Worm (Caenorhabditis elegans) whole organism, L4/young adult: ENCODE measurements around the gene ZK228.13.

Experiments used
- W03F9.2 ChIP-seq: fragments of 150-350 bp; optimal IDR thresholded peaks from 2 replicates; lab custom pipeline; 2014; ENCODE audit warnings: missing biosample characterization, missing genetic modification characterization
- dao-5 ChIP-seq: sonication (generic microtip); optimal IDR thresholded peaks from 2 replicates; lab custom pipeline; 2016; ENCODE audit warnings: missing genotype, missing genetic modification characterization, moderate library complexity, missing compliant biosample characterization
- him-1 ChIP-seq: sonication (generic microtip); optimal IDR thresholded peaks from 2 replicates; lab custom pipeline; 2016; ENCODE audit warnings: missing genotype, missing genetic modification reagents, missing genetic modification characterization, missing compliant biosample characterization

Gene ZK228.13

ce11 chrV:18468097-18468496 is at the start of gene ZK228.13:
TSS of gene ZK228.13 (minus strand) at chrV:18468197.
- TF ChIP-seq him-1 (tag; lab: Kevin White, UChicago), result no peak

ce11 chrV:18516496-18516895 is 48.5 kb upstream of the ZK228.13 start, which contains the start of gene hmit-1.1:
TSS of gene hmit-1.1 (plus strand) at chrV:18516789.
- no peak for TF ChIP-seq W03F9.2 (tag; lab: Kevin White, UChicago)

- TF ChIP-seq him-1 (tag; lab: Kevin White, UChicago) (no peak), W03F9.2 (tag; lab: Kevin White, UChicago) (no peak), dao-5 (no peak)
Observed at ce11 chrV:18511847-18512246, 43.9 kb upstream of the ZK228.13 start.

ce11 chrV:18508564-18508963 is 40.6 kb upstream of the ZK228.13 start, which contains the start of gene Y51A2D.1:
TSS of gene Y51A2D.1 (plus strand) at chrV:18508864.
- no peak for TF ChIP-seq W03F9.2 (tag; lab: Kevin White, UChicago)

DNA sequence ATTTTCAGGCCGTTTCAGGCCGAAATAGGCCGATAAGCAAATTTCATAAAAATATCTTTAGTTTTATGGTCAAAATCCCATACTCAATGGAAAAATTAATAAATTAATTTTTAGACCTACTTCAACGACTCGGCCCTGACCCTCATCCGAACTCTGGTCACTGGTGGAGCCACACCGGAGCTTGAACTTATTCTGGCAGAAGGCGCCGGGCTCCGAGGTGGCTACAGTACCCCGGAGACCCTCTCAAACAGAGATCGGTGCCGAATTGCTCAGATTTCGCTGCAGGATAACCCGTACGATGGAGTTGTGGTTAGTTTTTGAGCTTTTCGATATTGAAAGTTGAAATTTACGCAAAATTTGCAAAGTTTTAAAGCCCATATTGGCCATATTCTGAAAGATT is 38.8 kb upstream of the ZK228.13 start:
- TF ChIP-seq dao-5, result no peak
- no peak for TF ChIP-seq W03F9.2 (tag; lab: Kevin White, UChicago)
- no peak for TF ChIP-seq him-1 (tag; lab: Kevin White, UChicago)

DNA sequence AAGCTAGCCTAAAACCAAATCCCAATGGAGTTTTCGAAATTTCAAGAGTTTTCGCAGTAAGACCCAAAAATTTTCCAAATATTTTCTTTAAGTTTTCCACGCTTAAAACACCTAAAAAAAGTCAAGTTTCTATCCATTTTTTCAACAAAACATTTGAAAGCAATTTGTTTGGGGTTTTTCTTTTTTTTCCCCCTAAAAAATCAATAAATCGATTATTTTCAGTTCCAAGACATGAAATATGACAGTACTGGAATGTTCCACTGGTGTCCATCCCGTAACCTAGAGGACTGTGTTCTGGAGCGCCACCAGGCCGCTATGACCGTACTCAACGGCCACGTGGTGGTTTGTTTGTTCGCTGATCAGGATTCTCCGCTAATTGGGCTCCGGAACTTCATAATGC is 36.6 kb upstream of the ZK228.13 start:
- TF ChIP-seq W03F9.2 (tag; lab: Kevin White, UChicago), result no peak
- TF ChIP-seq him-1 (tag; lab: Kevin White, UChicago), result no peak
- no peak for TF ChIP-seq dao-5

ce11 chrV:18491961-18492360 is 24.0 kb upstream of the ZK228.13 start, which contains the start of gene slo-1:
TSS of gene slo-1 (plus strand) at chrV:18492261.
- TF ChIP-seq him-1 (tag; lab: Kevin White, UChicago), result no peak
- TF ChIP-seq dao-5, result no peak
- no peak for TF ChIP-seq W03F9.2 (tag; lab: Kevin White, UChicago)

- TF ChIP-seq W03F9.2 (tag; lab: Kevin White, UChicago) (no peak), dao-5 (no peak), him-1 (tag; lab: Kevin White, UChicago) (peak; percentile 81)
Observed at ce11 chrV:18490284-18490832, 22.4 kb upstream of the ZK228.13 start.

- TF ChIP-seq him-1 (tag; lab: Kevin White, UChicago) (no peak), W03F9.2 (tag; lab: Kevin White, UChicago) (no peak), dao-5 (no peak)
Observed at ce11 chrV:18487158-18487557, 19.2 kb upstream of the ZK228.13 start, which contains the start of gene Y51A2D.18. TSS of gene Y51A2D.18 (minus strand) at chrV:18487258.

- no peak for TF ChIP-seq W03F9.2 (tag; lab: Kevin White, UChicago)
- no peak for TF ChIP-seq him-1 (tag; lab: Kevin White, UChicago)
- TF ChIP-seq dao-5, result no peak
Observed at ce11 chrV:18480231-18480630, 12.2 kb upstream of the ZK228.13 start, which contains the start of gene srh-178. TSS of gene srh-178 (minus strand) at chrV:18480331.

ce11 chrV:18476090-18476489 is 8.1 kb upstream of the ZK228.13 start, which contains the start of gene srh-179:
TSS of gene srh-179 (plus strand) at chrV:18476390.
- TF ChIP-seq W03F9.2 (tag; lab: Kevin White, UChicago), result no peak
- TF ChIP-seq him-1 (tag; lab: Kevin White, UChicago), result no peak
- TF ChIP-seq dao-5, result no peak

- no peak for TF ChIP-seq W03F9.2 (tag; lab: Kevin White, UChicago)
- no peak for TF ChIP-seq him-1 (tag; lab: Kevin White, UChicago)
- TF ChIP-seq dao-5, result no peak
Observed at ce11 chrV:18474223-18474622, 6.2 kb upstream of the ZK228.13 start, which contains the start of gene srh-181. TSS of gene srh-181 (plus strand) at chrV:18474523.

ce11 chrV:18473415-18473814 is 5.4 kb upstream of the ZK228.13 start, which contains the start of gene srh-182:
TSS of gene srh-182 (minus strand) at chrV:18473515.
- no peak for TF ChIP-seq W03F9.2 (tag; lab: Kevin White, UChicago)
- no peak for TF ChIP-seq him-1 (tag; lab: Kevin White, UChicago)
- no peak for TF ChIP-seq dao-5

DNA sequence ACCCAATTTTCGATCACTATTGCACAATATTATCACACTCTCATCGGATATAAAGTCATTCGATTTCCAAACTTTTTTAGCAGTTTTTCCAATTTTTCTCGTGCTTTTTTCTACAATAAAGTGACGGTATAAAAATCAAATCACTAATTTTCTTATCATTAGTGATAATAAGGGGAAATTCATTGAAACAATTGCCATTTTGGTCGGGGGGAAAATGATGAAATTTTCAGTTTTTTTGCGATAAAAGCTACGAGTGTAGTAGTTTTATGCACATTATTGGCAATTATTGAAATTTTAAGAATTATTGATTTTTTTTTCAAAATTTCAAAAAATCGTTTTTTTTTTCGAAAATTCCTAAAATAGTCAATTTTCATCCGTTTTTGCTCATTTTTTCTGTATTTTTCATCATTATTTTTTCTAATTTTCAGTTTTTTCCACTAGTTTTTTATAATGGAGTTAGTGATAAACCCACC is 5.6 kb downstream of the ZK228.13 start, which contains the start of gene ZK228.4:
Gene ZK228.4, plus strand, starts transcription at position 423 of the 473 bp plus-strand sequence.
- TF ChIP-seq him-1 (tag; lab: Kevin White, UChicago), result no peak

ce11 chrV:18461200-18461728 is 6.7 kb downstream of the ZK228.13 start, which contains the start of gene ZK228.3:
TSS of gene ZK228.3 (minus strand) at chrV:18461250.
- no peak for TF ChIP-seq W03F9.2 (tag; lab: Kevin White, UChicago)
- TF ChIP-seq him-1 (tag; lab: Kevin White, UChicago), result no peak
- no peak for TF ChIP-seq dao-5
